Worm (Caenorhabditis elegans): ENCODE data around the gene C33D3.5.

ce11 chrX:10520185-10520584 lies 29.0 kb downstream of the C33D3.5 start:
- TF ChIP-seq R02D3.7 (tag; optimal IDR thresholded peaks at IDR 0.05) (no peak), lin-39 (tag; optimal IDR thresholded peaks at IDR 0.05) (no peak), nhr-25 (tag; optimal IDR thresholded peaks at IDR 0.05) (no peak), pqm-1 (tag; optimal IDR thresholded peaks at IDR 0.05) (no peak), skn-1 (tag; optimal IDR thresholded peaks at IDR 0.05) (no peak), ama-1 (optimal IDR thresholded peaks at IDR 0.05) (no peak), snpc-4 (tag; optimal IDR thresholded peaks at IDR 0.05) (no peak), ceh-28 (tag; optimal IDR thresholded peaks at IDR 0.05) (no peak), mml-1 (tag; optimal IDR thresholded peaks at IDR 0.05) (no peak)
